Fruit fly (Drosophila melanogaster) whole organism, embryonic: ENCODE data around the gene ArfGAP1.
A peak's percentile ranks its signal among the peaks of the same experiment; 100 is the strongest.

Experiments
- Awh ChIP-seq: fragments of 200-800 bp; sonication (Bioruptor generic); IDR thresholded peaks from 2 replicates; pipeline ENCODE4, ENCODE4 v1.3.6; 2022; ENCODE audit warnings: missing biosample characterization, missing genetic modification characterization
- CG10462 ChIP-seq: fragments of 200-800 bp; sonication (Bioruptor generic); optimal IDR thresholded peaks from 2 replicates; lab custom pipeline; 2016; ENCODE audit warnings: missing biosample characterization, missing genetic modification characterization
- CG10565 ChIP-seq: fragments of 200-800 bp; sonication (Bioruptor generic); optimal IDR thresholded peaks from 3 replicates; lab custom pipeline; 2016; ENCODE audit warnings: missing biosample characterization, mild to moderate bottlenecking, missing genetic modification characterization
- CG10654 ChIP-seq: fragments of 200-800 bp; sonication (Bioruptor generic); optimal IDR thresholded peaks from 2 replicates; lab custom pipeline; 2016; ENCODE audit warnings: missing biosample characterization, missing genetic modification characterization
- CG12236 ChIP-seq: fragments of 200-800 bp; sonication (Bioruptor generic); optimal IDR thresholded peaks from 2 replicates; lab custom pipeline; 2016; ENCODE audit warnings: missing biosample characterization, missing genetic modification characterization
- CG12659 ChIP-seq: fragments of 200-800 bp; sonication (Bioruptor generic); optimal IDR thresholded peaks from 3 replicates; lab custom pipeline; 2017; ENCODE audit warnings: mild to moderate bottlenecking, missing biosample characterization, missing genetic modification reagents, missing genetic modification characterization
- CG13296 ChIP-seq: fragments of 200-800 bp; sonication (Bioruptor generic); optimal IDR thresholded peaks from 3 replicates; lab custom pipeline; 2018; ENCODE audit warnings: missing biosample characterization, mild to moderate bottlenecking, missing genetic modification characterization
- CG15601 ChIP-seq: fragments of 200-800 bp; sonication (Bioruptor generic); optimal IDR thresholded peaks from 3 replicates; lab custom pipeline; 2019; ENCODE audit warnings: missing biosample characterization, mild to moderate bottlenecking, missing genetic modification characterization, moderate library complexity
- CG17802 ChIP-seq: fragments of 200-800 bp; sonication (Bioruptor generic); optimal IDR thresholded peaks from 2 replicates; lab custom pipeline; 2018; ENCODE audit warnings: missing biosample characterization, mild to moderate bottlenecking, missing genetic modification characterization, moderate library complexity
- CG2116 ChIP-seq: fragments of 200-800 bp; sonication (Bioruptor generic); optimal IDR thresholded peaks from 3 replicates; lab custom pipeline; 2018; ENCODE audit warnings: missing biosample characterization, mild to moderate bottlenecking, missing genetic modification characterization
- CG2712 ChIP-seq: fragments of 200-800 bp; optimal IDR thresholded peaks from 3 replicates; lab custom pipeline; 2019; ENCODE audit warnings: missing biosample characterization, mild to moderate bottlenecking, missing genetic modification characterization, moderate library complexity
- CG31441 ChIP-seq: fragments of 200-800 bp; sonication (Bioruptor generic); IDR thresholded peaks from 2 replicates; pipeline ENCODE4 v1.3.6; 2022; ENCODE audit warnings: missing biosample characterization, missing genetic modification characterization
- CG4328 ChIP-seq: fragments of 200-800 bp; sonication (Bioruptor generic); optimal IDR thresholded peaks from 3 replicates; lab custom pipeline; 2017; ENCODE audit warnings: missing biosample characterization, missing genetic modification reagents, missing genetic modification characterization
- CG4404 ChIP-seq: fragments of 200-800 bp; sonication (Bioruptor generic); IDR thresholded peaks from 2 replicates; pipeline ENCODE4 v1.3.6; 2022; ENCODE audit warnings: missing biosample characterization, missing genetic modification characterization
- CG4730 ChIP-seq: fragments of 200-800 bp; sonication (Bioruptor generic); IDR thresholded peaks from 2 replicates; pipeline ENCODE4 v1.3.6; 2022; ENCODE audit warnings: missing biosample characterization, missing genetic modification characterization
- CG4820 ChIP-seq: fragments of 200-800 bp; sonication (Bioruptor generic); optimal IDR thresholded peaks from 3 replicates; lab custom pipeline; 2016; ENCODE audit warnings: missing biosample characterization, missing genetic modification characterization
- CG6813 ChIP-seq: fragments of 200-800 bp; sonication (Bioruptor generic); optimal IDR thresholded peaks from 2 replicates; lab custom pipeline; 2017; ENCODE audit warnings: missing biosample characterization, missing genetic modification characterization, mild to moderate bottlenecking, moderate library complexity, missing genetic modification reagents
- CG8290 ChIP-seq, 3 experiments: fragments of 200-800 bp; sonication (Bioruptor generic); optimal IDR thresholded peaks; 2 replicates each; lab custom pipeline; 2016 to 2019; ENCODE audit warnings: missing biosample characterization in 3 of 3, missing genetic modification characterization in 3 of 3, mild to moderate bottlenecking in 2 of 3, moderate library complexity in 1 of 3
- CG8478 ChIP-seq: fragments of >200 bp; optimal IDR thresholded peaks from 2 replicates; lab custom pipeline; 2018
- Chrac-16 ChIP-seq: fragments of 200-800 bp; sonication (Bioruptor generic); optimal IDR thresholded peaks from 3 replicates; lab custom pipeline; 2016; ENCODE audit warnings: missing biosample characterization, missing genetic modification characterization
- Doc2 ChIP-seq: fragments of 200-800 bp; sonication (Bioruptor generic); IDR thresholded peaks from 2 replicates; pipeline ENCODE4 v1.3.6; 2022; ENCODE audit warnings: missing biosample characterization, missing genetic modification characterization
- Drgx ChIP-seq: fragments of 200-800 bp; sonication (Bioruptor generic); IDR thresholded peaks from 2 replicates; pipeline ENCODE4 v1.3.6; 2022; ENCODE audit warnings: missing biosample characterization, missing genetic modification characterization
- Hmr ChIP-seq: fragments of 200-800 bp; sonication (Bioruptor generic); optimal IDR thresholded peaks from 3 replicates; lab custom pipeline; 2017; ENCODE audit warnings: mild to moderate bottlenecking, missing biosample characterization, missing genetic modification reagents, missing genetic modification characterization
- Hr39 ChIP-seq: fragments of >200 bp; optimal IDR thresholded peaks from 2 replicates; lab custom pipeline; 2017
- Hr78 ChIP-seq, 2 experiments: fragments of 200-800 bp in 1 of 2; fragments of >200 bp in 1 of 2; sonication (Bioruptor generic) in 1 of 2; optimal IDR thresholded peaks; 2 replicates each; lab custom pipeline; 2017 to 2019; ENCODE audit warnings: missing biosample characterization in 2 of 2, missing genetic modification characterization in 2 of 2, mild to moderate bottlenecking in 1 of 2, moderate library complexity in 1 of 2
- Med ChIP-seq: fragments of 200-800 bp; sonication (Bioruptor generic); peaks from one replicate; lab custom pipeline; 2016; ENCODE audit warnings: missing biosample characterization, missing genetic modification characterization, mild to moderate bottlenecking, inconsistent platforms, moderate library complexity
- Mes4 ChIP-seq: fragments of 200-800 bp; sonication (Bioruptor generic); optimal IDR thresholded peaks from 2 replicates; lab custom pipeline; 2016; ENCODE audit warnings: missing biosample characterization, missing genetic modification characterization
- NfI ChIP-seq: fragments of 200-800 bp; sonication (Bioruptor generic); optimal IDR thresholded peaks from 3 replicates; lab custom pipeline; 2018; ENCODE audit warnings: missing biosample characterization, mild to moderate bottlenecking, missing genetic modification characterization, moderate library complexity
- Sry-δ ChIP-seq: fragments of 200-800 bp; sonication (Bioruptor generic); optimal IDR thresholded peaks from 2 replicates; lab custom pipeline; 2016; ENCODE audit warnings: missing biosample characterization, missing genetic modification characterization
- Xrp1 ChIP-seq: fragments of 200-800 bp; sonication (Bioruptor generic); IDR thresholded peaks from 2 replicates; pipeline ENCODE4 v1.3.6; 2022; ENCODE audit warnings: missing biosample characterization, missing genetic modification characterization
- amos ChIP-seq: fragments of 200-800 bp; sonication (Bioruptor generic); IDR thresholded peaks from 2 replicates; pipeline ENCODE4 v1.3.6; 2022; ENCODE audit warnings: missing biosample characterization, missing genetic modification characterization; ENCODE audit not compliant: partially characterized antibody
- bcd ChIP-seq: fragments of 200-800 bp; sonication (Bioruptor generic); optimal IDR thresholded peaks from 2 replicates; lab custom pipeline; 2017; ENCODE audit warnings: missing biosample characterization, mild to moderate bottlenecking, missing genetic modification characterization
- dmrt11E ChIP-seq: fragments of 200-800 bp; sonication (Bioruptor generic); optimal IDR thresholded peaks from 3 replicates; lab custom pipeline; 2018; ENCODE audit warnings: missing biosample characterization, mild to moderate bottlenecking, missing genetic modification characterization, moderate library complexity
- dpn ChIP-seq, 2 experiments: fragments of 200-800 bp; sonication (Bioruptor generic); optimal IDR thresholded peaks; 3 replicates each; lab custom pipeline; 2016; ENCODE audit warnings: missing biosample characterization in 2 of 2, missing genetic modification characterization in 2 of 2
- en ChIP-seq: fragments of 200-800 bp; sonication (Bioruptor generic); optimal IDR thresholded peaks from 2 replicates; lab custom pipeline; 2016; ENCODE audit warnings: missing biosample characterization, missing genetic modification characterization
- eve ChIP-seq, 2 experiments: fragments of >200 bp; optimal IDR thresholded peaks; 2 replicates each; lab custom pipeline; 2017; ENCODE audit warnings: missing biosample characterization in 2 of 2, missing genetic modification characterization in 2 of 2
- ewg ChIP-seq: fragments of 200-800 bp; sonication (Bioruptor generic); optimal IDR thresholded peaks from 3 replicates; lab custom pipeline; 2017; ENCODE audit warnings: mild to moderate bottlenecking, missing biosample characterization, missing genetic modification reagents, missing genetic modification characterization
- jumu ChIP-seq: fragments of 200-800 bp; sonication (Bioruptor generic); optimal IDR thresholded peaks from 3 replicates; lab custom pipeline; 2016; ENCODE audit warnings: missing biosample characterization, missing genetic modification characterization
- kay ChIP-seq: fragments of 200-800 bp; sonication (Bioruptor generic); optimal IDR thresholded peaks from 2 replicates; lab custom pipeline; 2016; ENCODE audit warnings: missing biosample characterization, missing genetic modification characterization
- pb ChIP-seq: fragments of 200-800 bp; sonication (Bioruptor generic); optimal IDR thresholded peaks from 3 replicates; lab custom pipeline; 2016; ENCODE audit warnings: missing biosample characterization, missing genetic modification characterization
- pzg ChIP-seq: fragments of 200-800 bp; sonication (Bioruptor generic); optimal IDR thresholded peaks from 3 replicates; lab custom pipeline; 2018; ENCODE audit warnings: missing biosample characterization, mild to moderate bottlenecking, missing genetic modification characterization, moderate library complexity
- row ChIP-seq: fragments of 200-800 bp; sonication (Bioruptor generic); IDR thresholded peaks from 3 replicates; pipeline ENCODE4 v1.3.6; 2022; ENCODE audit warnings: missing biosample characterization, missing genetic modification characterization
- sens-2 ChIP-seq: fragments of 200-800 bp; sonication (Bioruptor generic); IDR thresholded peaks from 2 replicates; pipeline ENCODE4 v1.3.6; 2022; ENCODE audit warnings: missing biosample characterization, missing genetic modification characterization
- ssp ChIP-seq: fragments of 200-800 bp; sonication (Bioruptor generic); IDR thresholded peaks from 2 replicates; pipeline ENCODE4 v1.3.6; 2022; ENCODE audit warnings: missing biosample characterization, missing genetic modification characterization
- toy ChIP-seq: fragments of 200-800 bp; sonication (Bioruptor generic); IDR thresholded peaks from 2 replicates; pipeline ENCODE4 v1.3.6; 2022; ENCODE audit warnings: missing biosample characterization, missing genetic modification characterization
- ttk ChIP-seq: fragments of 200-800 bp; sonication (Bioruptor generic); IDR thresholded peaks from 2 replicates; pipeline ENCODE4 v2.1.2; 2022; ENCODE audit warnings: missing biosample characterization, missing genetic modification characterization
- wek ChIP-seq: fragments of 200-800 bp; sonication (Bioruptor generic); optimal IDR thresholded peaks from 3 replicates; lab custom pipeline; 2018; ENCODE audit warnings: missing biosample characterization, mild to moderate bottlenecking, missing genetic modification characterization, moderate library complexity
- zfh1 ChIP-seq: fragments of 200-800 bp; sonication (Bioruptor generic); IDR thresholded peaks from 3 replicates; pipeline ENCODE4 v1.3.6; 2022; ENCODE audit warnings: missing biosample characterization, missing genetic modification characterization

Gene ArfGAP1

dm6 chr3L:12456916-12457662 lies 39.7 kb upstream of the ArfGAP1 start (continued):
- peak; percentile 70 for TF ChIP-seq CG10462 (GFP tag; lab: Kevin White, UChicago)
- TF ChIP-seq amos, result no peak
- TF ChIP-seq row, result peak; percentile 67
- no peak for TF ChIP-seq pzg (GFP tag; lab: Kevin White, UChicago)
- peak; percentile 81 for TF ChIP-seq Xrp1 (GFP tag; lab: Robert Waterston, UW)
- peak; percentile 23 for TF ChIP-seq Hmr (GFP tag; lab: Kevin White, UChicago)
- peak; percentile 86 for TF ChIP-seq CG4820
- TF ChIP-seq ewg (GFP tag; lab: Kevin White, UChicago), result peak; percentile 64
- peak; percentile 36; the same call in 1 of the 2 replicates for TF ChIP-seq sens-2 (GFP tag; lab: Robert Waterston, UW)
- peak; percentile 39 for TF ChIP-seq Mes4
- no peak for TF ChIP-seq CG8478 (lab: Kevin White, UChicago)
- TF ChIP-seq ttk (GFP tag; lab: Robert Waterston, UW), result peak; percentile 37
- peak; percentile 50 for TF ChIP-seq NfI (GFP tag; lab: Kevin White, UChicago)
- TF ChIP-seq CG17802, result peak; percentile 54
- peak; percentile 69; the same call in 2 of the 3 replicates for TF ChIP-seq zfh1 (GFP tag; lab: Robert Waterston, UW)
- peak; percentile 51 for TF ChIP-seq kay (GFP tag; lab: Kevin White, UChicago)
- TF ChIP-seq CG31441 (GFP tag; lab: Robert Waterston, UW), result peak; percentile 98
- no peak for TF ChIP-seq Hr39
- peak; percentile 75 for TF ChIP-seq bcd (GFP tag; lab: Kevin White, UChicago)
- TF ChIP-seq Doc2 (GFP tag; lab: Robert Waterston, UW), result no peak
- TF ChIP-seq CG8290 (GFP tag; optimal IDR thresholded peaks at IDR 0.05; lab: Kevin White, UChicago), result peak; percentile 53
- TF ChIP-seq CG8290 (tag; optimal IDR thresholded peaks at IDR 0.05; lab: Kevin White, UChicago), result no peak
- TF ChIP-seq CG15601, result peak; percentile 89
- peak; percentile 82 for TF ChIP-seq Chrac-16
- peak; percentile 44 for TF ChIP-seq CG2116 (GFP tag; lab: Kevin White, UChicago)
- TF ChIP-seq eve (GFP tag; optimal IDR thresholded peaks at IDR 0.05; lab: Kevin White, UChicago), result peak in 1 of 2 experiments; percentile 82
- TF ChIP-seq en (GFP tag; lab: Kevin White, UChicago), result no peak
- TF ChIP-seq Awh (GFP tag; lab: Robert Waterston, UW), result no peak
- peak; percentile 24 for TF ChIP-seq Med (GFP tag; lab: Kevin White, UChicago)
- peak; percentile 97 for TF ChIP-seq dmrt11E (tag; lab: Kevin White, UChicago)
- no peak for TF ChIP-seq Sry-δ (GFP tag; lab: Kevin White, UChicago)
- TF ChIP-seq dpn (GFP tag; optimal IDR thresholded peaks at IDR 0.05; lab: Kevin White, UChicago), result peak; percentile 52 to 69
- peak; percentile 49 for TF ChIP-seq CG13296 (GFP tag; lab: Kevin White, UChicago)
- TF ChIP-seq ssp (GFP tag; lab: Robert Waterston, UW), result peak; percentile 55
- TF ChIP-seq CG12659 (GFP tag; lab: Kevin White, UChicago), result peak; percentile 72
- TF ChIP-seq toy (GFP tag; lab: Robert Waterston, UW), result no peak
- no peak for TF ChIP-seq wek
- peak; percentile 94 for TF ChIP-seq CG2712 (tag; lab: Kevin White, UChicago)
- peak; percentile 58 for TF ChIP-seq CG6813 (GFP tag; lab: Kevin White, UChicago)
- TF ChIP-seq jumu, result no peak
- peak; percentile 11 for TF ChIP-seq CG10565
- peak; percentile 64 for TF ChIP-seq CG4404
- TF ChIP-seq CG4328 (GFP tag; lab: Kevin White, UChicago), result peak; percentile 62
- TF ChIP-seq Hr78 (GFP tag; optimal IDR thresholded peaks at IDR 0.05; lab: Kevin White, UChicago), result peak in 1 of 2 experiments; percentile 74
- TF ChIP-seq pb (GFP tag; lab: Kevin White, UChicago), result no peak
- TF ChIP-seq CG4730 (GFP tag; lab: Robert Waterston, UW), result peak; percentile 32; the same call in 1 of the 2 replicates
- TF ChIP-seq Drgx (GFP tag; lab: Robert Waterston, UW), result no peak
- TF ChIP-seq CG10654 (GFP tag; lab: Kevin White, UChicago), result peak; percentile 39
- TF ChIP-seq CG12236 (GFP tag; lab: Kevin White, UChicago), result peak; percentile 31
